Worm (Caenorhabditis elegans) whole organism, L2 larva: ENCODE measurements around the gene rap-2.
A peak's percentile ranks its signal among the peaks of the same experiment; 100 is the strongest.

Source experiments
- C34F6.9 ChIP-seq: fragments of 150-350 bp; optimal IDR thresholded peaks from 2 replicates; lab custom pipeline; 2014; ENCODE audit warnings: missing biosample characterization, missing genetic modification characterization
- F13H6.1 ChIP-seq: sonication (generic microtip); optimal IDR thresholded peaks from 2 replicates; lab custom pipeline; 2016; ENCODE audit warnings: missing genetic modification characterization, missing compliant biosample characterization
- R02D3.7 ChIP-seq: fragments of 150-350 bp; optimal IDR thresholded peaks from 2 replicates; lab custom pipeline; 2014; ENCODE audit warnings: missing biosample characterization, missing genetic modification characterization
- Y55F3AM.14 ChIP-seq: fragments of 200-800 bp; sonication (Bioruptor generic); optimal IDR thresholded peaks from 2 replicates; lab custom pipeline; 2018; ENCODE audit warnings: mild to moderate bottlenecking, missing genetic modification characterization, missing compliant biosample characterization
- ceh-16 ChIP-seq: fragments of 150-350 bp; optimal IDR thresholded peaks from 2 replicates; lab custom pipeline; 2014; ENCODE audit warnings: missing biosample characterization, missing genetic modification characterization
- dmd-4 ChIP-seq: sonication (generic microtip); optimal IDR thresholded peaks from 2 replicates; lab custom pipeline; 2017; ENCODE audit warnings: missing biosample characterization, missing genetic modification characterization
- elt-1 ChIP-seq: fragments of 150-350 bp; optimal IDR thresholded peaks from 2 replicates; lab custom pipeline; 2014; ENCODE audit warnings: missing biosample characterization, missing genetic modification characterization
- elt-3 ChIP-seq: sonication (generic microtip); optimal IDR thresholded peaks from 2 replicates; lab custom pipeline; 2017; ENCODE audit warnings: missing biosample characterization, missing genetic modification characterization
- fos-1 ChIP-seq: fragments of 150-350 bp; optimal IDR thresholded peaks from 2 replicates; lab custom pipeline; 2014; ENCODE audit warnings: missing biosample characterization, missing genetic modification characterization
- gmeb-1 ChIP-seq: fragments of 150-350 bp; optimal IDR thresholded peaks from 2 replicates; lab custom pipeline; 2014; ENCODE audit warnings: missing biosample characterization, missing genetic modification characterization
- lin-11 ChIP-seq: fragments of 150-350 bp; sonication (generic microtip); optimal IDR thresholded peaks from 2 replicates; lab custom pipeline; 2014; ENCODE audit warnings: missing biosample characterization, missing genetic modification characterization, inconsistent platforms, mixed read lengths
- lin-13 ChIP-seq: fragments of 150-350 bp; optimal IDR thresholded peaks from 2 replicates; lab custom pipeline; 2014; ENCODE audit warnings: missing biosample characterization, missing genetic modification reagents, missing genetic modification characterization
- lin-39 ChIP-seq: fragments of 150-350 bp; optimal IDR thresholded peaks from 2 replicates; lab custom pipeline; 2014; ENCODE audit warnings: missing biosample characterization, missing genetic modification reagents, missing genetic modification characterization
- lsy-2 ChIP-seq, 2 experiments: fragments of 150-350 bp in 1 of 2; sonication (generic microtip) in 1 of 2; optimal IDR thresholded peaks; 2 replicates each; lab custom pipeline; 2014 to 2017; ENCODE audit warnings: missing biosample characterization in 2 of 2, missing genetic modification characterization in 2 of 2
- mab-5 ChIP-seq: fragments of 150-350 bp; optimal IDR thresholded peaks from 2 replicates; lab custom pipeline; 2014; ENCODE audit warnings: missing biosample characterization, missing genetic modification characterization
- mdl-1 ChIP-seq, 2 experiments: fragments of 150-350 bp in 1 of 2; sonication (generic microtip) in 1 of 2; optimal IDR thresholded peaks; 2 replicates each; lab custom pipeline; 2017; ENCODE audit warnings: missing biosample characterization in 2 of 2, missing genetic modification characterization in 2 of 2
- nhr-11 ChIP-seq: fragments of 150-350 bp; optimal IDR thresholded peaks from 2 replicates; lab custom pipeline; 2014; ENCODE audit warnings: missing biosample characterization, missing genetic modification characterization
- nhr-12 ChIP-seq: fragments of 150-350 bp; optimal IDR thresholded peaks from 2 replicates; lab custom pipeline; 2014; ENCODE audit warnings: missing biosample characterization, missing genetic modification characterization
- nhr-129 ChIP-seq: fragments of 150-350 bp; optimal IDR thresholded peaks from 2 replicates; lab custom pipeline; 2014; ENCODE audit warnings: missing biosample characterization, missing genetic modification characterization
- nhr-237 ChIP-seq: fragments of 150-350 bp; optimal IDR thresholded peaks from 2 replicates; lab custom pipeline; 2014; ENCODE audit warnings: missing biosample characterization, missing genetic modification characterization
- nhr-25 ChIP-seq: fragments of 150-350 bp; sonication (generic microtip); optimal IDR thresholded peaks from 3 replicates; lab custom pipeline; 2014; ENCODE audit warnings: missing biosample characterization, missing genetic modification characterization
- peb-1 ChIP-seq: fragments of 150-350 bp; optimal IDR thresholded peaks from 2 replicates; lab custom pipeline; 2014; ENCODE audit warnings: missing biosample characterization, missing genetic modification characterization
- sma-3 ChIP-seq: sonication (generic microtip); optimal IDR thresholded peaks from 2 replicates; lab custom pipeline; 2016; ENCODE audit warnings: missing genetic modification reagents, missing genetic modification characterization, missing compliant biosample characterization
- sma-9 ChIP-seq, 2 experiments: fragments of 150-350 bp in 1 of 2; sonication (generic microtip) in 1 of 2; optimal IDR thresholded peaks; 2 replicates each; lab custom pipeline; 2014 to 2016; ENCODE audit warnings: missing genetic modification characterization in 2 of 2, mild to moderate bottlenecking in 1 of 2, missing biosample characterization in 1 of 2, missing compliant biosample characterization in 1 of 2, missing genetic modification reagents in 1 of 2, moderate library complexity in 1 of 2
- snpc-4 ChIP-seq: fragments of 150-350 bp; optimal IDR thresholded peaks from 2 replicates; lab custom pipeline; 2014; ENCODE audit warnings: missing biosample characterization, missing genetic modification characterization
- unc-39 ChIP-seq: fragments of 150-350 bp; optimal IDR thresholded peaks from 2 replicates; lab custom pipeline; 2014; ENCODE audit warnings: missing biosample characterization, missing genetic modification characterization
- unc-55 ChIP-seq: fragments of 150-350 bp; sonication (generic microtip); optimal IDR thresholded peaks from 3 replicates; lab custom pipeline; 2014; ENCODE audit warnings: missing biosample characterization, missing genetic modification reagents, missing genetic modification characterization
- zag-1 ChIP-seq: fragments of 150-350 bp; optimal IDR thresholded peaks from 2 replicates; lab custom pipeline; 2014; ENCODE audit warnings: missing biosample characterization, missing genetic modification characterization
- ztf-1 ChIP-seq: fragments of 200-800 bp; sonication (Bioruptor generic); conservative IDR thresholded peaks from 2 replicates; pipeline ENCODE4 v1.3.6; 2022; ENCODE audit warnings: missing genetic modification characterization, missing compliant biosample characterization
- ztf-11 ChIP-seq: sonication (generic microtip); optimal IDR thresholded peaks from 2 replicates; lab custom pipeline; 2017; ENCODE audit warnings: missing biosample characterization, missing genetic modification characterization

The rap-2 gene

ce11 chrV:15068378-15068777 lies 4.5 kb upstream of the rap-2 start, which contains the start of gene dnj-3:
Gene dnj-3 (plus strand): TSS chrV:15068678.
- TF ChIP-seq dmd-4 (tag; lab: Kevin White, UChicago) (no peak), fos-1 (tag; lab: Kevin White, UChicago) (no peak), sma-9 (GFP tag; optimal IDR thresholded peaks at IDR 0.05; lab: Kevin White, UChicago) (no peak), sma-9 (tag; optimal IDR thresholded peaks at IDR 0.05; lab: Kevin White, UChicago) (no peak), C34F6.9 (tag; lab: Kevin White, UChicago) (no peak), ztf-11 (tag; lab: Kevin White, UChicago) (no peak), Y55F3AM.14 (GFP tag; lab: Kevin White, UChicago) (no peak), mab-5 (tag; lab: Kevin White, UChicago) (no peak)
- TF ChIP-seq, all 48 proteins: peak for 0

- no peak for TF ChIP-seq sma-3
- no peak for TF ChIP-seq zag-1
- no peak for TF ChIP-seq lin-11
- TF ChIP-seq ceh-16 (tag; lab: Kevin White, UChicago), result no peak
- no peak for TF ChIP-seq nhr-12 (tag; lab: Kevin White, UChicago)
- no peak for TF ChIP-seq unc-39 (tag; lab: Kevin White, UChicago)
- no peak for TF ChIP-seq lin-39 (tag; lab: Kevin White, UChicago)
- TF ChIP-seq gmeb-1 (tag; lab: Kevin White, UChicago), result no peak
Observed at ce11 chrV:15067165-15067564, 3.3 kb upstream of the rap-2 start, which contains the start of gene C25D7.10. Gene C25D7.10 (plus strand): TSS chrV:15067465.

- no peak for TF ChIP-seq nhr-25 (tag; lab: Kevin White, UChicago)
- TF ChIP-seq gmeb-1 (tag; lab: Kevin White, UChicago), result no peak
- no peak for TF ChIP-seq snpc-4 (tag; lab: Kevin White, UChicago)
- no peak for TF ChIP-seq nhr-11
- no peak for TF ChIP-seq Y55F3AM.14 (GFP tag; lab: Kevin White, UChicago)
- TF ChIP-seq nhr-237, result no peak
- TF ChIP-seq lsy-2 (tag; optimal IDR thresholded peaks at IDR 0.05; lab: Kevin White, UChicago), result no peak
- TF ChIP-seq zag-1, result no peak
- no peak for TF ChIP-seq lin-11
Observed at ce11 chrV:15065837-15066348, 2.0 kb upstream of the rap-2 start, which contains the start of gene otub-1. Gene otub-1 (plus strand): TSS chrV:15066298.

- TF ChIP-seq dmd-4 (tag; lab: Kevin White, UChicago), result no peak
- TF ChIP-seq lin-13 (GFP tag; lab: Kevin White, UChicago), result peak; percentile 36
- TF ChIP-seq lsy-2 (tag; optimal IDR thresholded peaks at IDR 0.05; lab: Kevin White, UChicago), result peak in 1 of 2 experiments; percentile 13
- TF ChIP-seq nhr-129 (tag; lab: Kevin White, UChicago), result peak; percentile 23
- peak; percentile 10 for TF ChIP-seq gmeb-1 (tag; lab: Kevin White, UChicago)
- peak; percentile 59 for TF ChIP-seq unc-55 (GFP tag; lab: Kevin White, UChicago)
- TF ChIP-seq F13H6.1 (tag; lab: Kevin White, UChicago), result peak; percentile 9
- TF ChIP-seq C34F6.9 (tag; lab: Kevin White, UChicago), result peak; percentile 29
- TF ChIP-seq mdl-1 (tag; optimal IDR thresholded peaks at IDR 0.05; lab: Kevin White, UChicago), result no peak
- no peak for TF ChIP-seq ztf-1 (GFP tag; lab: Robert Waterston, UW)
- no peak for TF ChIP-seq R02D3.7 (tag; lab: Kevin White, UChicago)
- TF ChIP-seq zag-1, result peak; percentile 51
- no peak for TF ChIP-seq lin-11
Observed at ce11 chrV:15065068-15065744, 1.3 kb upstream of the rap-2 start, which contains the start of gene C25D7.9. Gene C25D7.9 (plus strand): TSS chrV:15065135.

ce11 chrV:15060595-15060994 lies 3.3 kb downstream of the rap-2 start:
- TF ChIP-seq R02D3.7 (tag; lab: Kevin White, UChicago) (no peak), ztf-11 (tag; lab: Kevin White, UChicago) (no peak), elt-3 (tag; lab: Kevin White, UChicago) (no peak), sma-9 (GFP tag; optimal IDR thresholded peaks at IDR 0.05; lab: Kevin White, UChicago) (no peak), sma-9 (tag; optimal IDR thresholded peaks at IDR 0.05; lab: Kevin White, UChicago) (no peak), peb-1 (no peak), elt-1 (tag; lab: Kevin White, UChicago) (no peak)
